Worm (Caenorhabditis elegans): Measurements from ENCODE around the gene fbxa-76.

ce11 chrIII:1210638-1211037 is 38.3 kb downstream of the fbxa-76 start:
- TF ChIP-seq nhr-237 (tag; optimal IDR thresholded peaks at IDR 0.05) (no peak), grh-1 (GFP tag; IDR thresholded peaks at IDR 0.05) (no peak), snpc-4 (tag; optimal IDR thresholded peaks at IDR 0.05) (no peak), elt-2 (tag; optimal IDR thresholded peaks at IDR 0.05) (no peak), mdl-1 (tag; optimal IDR thresholded peaks at IDR 0.05) (no peak), elt-3 (tag; optimal IDR thresholded peaks at IDR 0.05) (no peak), unc-86 (tag; optimal IDR thresholded peaks at IDR 0.05) (no peak), aly-2 (tag; optimal IDR thresholded peaks at IDR 0.05) (no peak), F16B12.6 (tag; optimal IDR thresholded peaks at IDR 0.05) (no peak), ama-1 (optimal IDR thresholded peaks at IDR 0.05) (no peak), fkh-4 (tag; optimal IDR thresholded peaks at IDR 0.05; ENCODE audit: borderline replicate concordance) (no peak)

Measured in whole organism, L1 larva.